Worm (Caenorhabditis elegans): ENCODE results near the gene F10C1.1.

ce11 chrII:5810230-5810629 lies 36.2 kb downstream of the F10C1.1 start, which contains the start of the genes msp-64 and ZK1248.5:
- TF ChIP-seq unc-62 (GFP tag; optimal IDR thresholded peaks at IDR 0.05) (no peak), elt-1 (tag; optimal IDR thresholded peaks at IDR 0.05; ENCODE audit: borderline replicate concordance, insufficient read depth) (no peak), ztf-11 (tag; optimal IDR thresholded peaks at IDR 0.05) (no peak), nhr-76 (tag; optimal IDR thresholded peaks at IDR 0.05) (no peak), unc-39 (tag; optimal IDR thresholded peaks at IDR 0.05) (no peak), nhr-12 (tag; optimal IDR thresholded peaks at IDR 0.05) (no peak), zip-8 (tag; optimal IDR thresholded peaks at IDR 0.05) (no peak), snpc-4 (tag; optimal IDR thresholded peaks at IDR 0.05) (no peak), unc-120 (tag; optimal IDR thresholded peaks at IDR 0.05; ENCODE audit: poor library complexity, severe bottlenecking) (no peak), sptf-1 (tag; optimal IDR thresholded peaks at IDR 0.05) (no peak), mls-2 (tag; optimal IDR thresholded peaks at IDR 0.05) (no peak)

All from whole organism, mixed stage, embryonic.